Fruit fly (Drosophila melanogaster) whole organism: Measurements from ENCODE around the gene baz.

ENCODE experiments used
- pan ChIP-seq: fragments of >200 bp; optimal IDR thresholded peaks from 2 replicates; lab custom pipeline; 2017
- psq ChIP-seq: fragments of >200 bp; optimal IDR thresholded peaks from 2 replicates; lab custom pipeline; 2017
- usp ChIP-seq: fragments of >200 bp; optimal IDR thresholded peaks from 2 replicates; lab custom pipeline; 2017; ENCODE audit warnings: missing biosample characterization, missing genetic modification characterization, mixed read lengths

DNA sequence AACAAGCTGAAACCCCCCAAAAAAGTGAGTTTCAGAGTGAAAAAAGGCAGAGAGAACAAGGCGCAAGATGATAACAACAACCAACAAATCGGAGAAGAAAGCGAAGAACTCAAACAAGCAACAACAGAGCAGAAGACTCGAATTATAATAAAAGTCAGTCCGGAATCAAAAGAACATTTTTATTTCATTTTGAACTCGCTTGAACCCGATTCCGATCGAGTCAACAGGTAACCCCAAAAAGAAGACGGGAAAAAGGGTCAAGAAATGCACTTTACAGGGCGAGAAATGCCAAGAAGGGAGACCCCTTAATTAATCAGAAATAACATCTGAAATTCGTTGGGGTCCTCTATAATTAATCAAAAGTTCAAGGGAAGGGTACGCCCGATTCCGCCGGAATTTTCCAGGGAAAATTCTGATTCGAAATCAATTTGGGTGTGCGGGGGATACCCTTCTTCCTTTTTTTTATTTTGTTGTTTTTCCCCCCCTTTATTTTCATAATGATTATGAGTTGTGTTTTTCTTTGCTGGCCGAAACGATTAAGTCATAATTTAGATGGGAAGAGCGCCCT, 2.7 kb downstream of the baz start:
- TF ChIP-seq psq (lab: Kevin White, UChicago) = no peak
- no peak for TF ChIP-seq pan (lab: Kevin White, UChicago)
- no peak for TF ChIP-seq usp
